Worm (Caenorhabditis elegans) whole organism, early embryonic: Measurements from ENCODE around the gene W01D2.3.
A peak's percentile ranks its signal among the peaks of the same experiment; 100 is the strongest.

Experiments used
- B0310.2 ChIP-seq: sonication (generic microtip); optimal IDR thresholded peaks from 2 replicates; lab custom pipeline; 2016; ENCODE audit warnings: mild to moderate bottlenecking, missing genetic modification characterization, missing compliant biosample characterization
- F13C5.2 ChIP-seq: sonication (generic microtip); optimal IDR thresholded peaks from 2 replicates; lab custom pipeline; 2017; ENCODE audit warnings: mild to moderate bottlenecking, missing genetic modification characterization, inconsistent platforms, missing compliant biosample characterization
- aly-1 ChIP-seq: sonication (generic microtip); optimal IDR thresholded peaks from 2 replicates; lab custom pipeline; 2016; ENCODE audit warnings: missing genetic modification characterization, missing compliant biosample characterization
- ama-1 ChIP-seq: fragments of 150-350 bp; optimal IDR thresholded peaks from 2 replicates; lab custom pipeline; 2014
- ceh-13 ChIP-seq: fragments of 200-800 bp; sonication (Bioruptor generic); optimal IDR thresholded peaks from 2 replicates; lab custom pipeline; 2018; ENCODE audit warnings: mild to moderate bottlenecking, missing genetic modification characterization, missing compliant biosample characterization
- ceh-36 ChIP-seq: sonication (generic microtip); optimal IDR thresholded peaks from 2 replicates; lab custom pipeline; 2016; ENCODE audit warnings: missing genetic modification characterization, inconsistent platforms, missing compliant biosample characterization
- ets-7 ChIP-seq: sonication (generic microtip); optimal IDR thresholded peaks from 2 replicates; lab custom pipeline; 2016; ENCODE audit warnings: missing genotype, missing genetic modification characterization, missing compliant biosample characterization
- flt-1 ChIP-seq: fragments of 200-800 bp; sonication (Bioruptor generic); IDR thresholded peaks from 2 replicates; pipeline ENCODE4 v1.3.6; 2022; ENCODE audit warnings: missing genetic modification characterization, missing compliant biosample characterization
- hmbx-1 ChIP-seq: sonication (generic microtip); optimal IDR thresholded peaks from 2 replicates; lab custom pipeline; 2016; ENCODE audit warnings: mild to moderate bottlenecking, missing genetic modification characterization, missing compliant biosample characterization
- hmg-4 ChIP-seq: fragments of 200-800 bp; sonication (Bioruptor generic); optimal IDR thresholded peaks from 2 replicates; lab custom pipeline; 2018; ENCODE audit warnings: mild to moderate bottlenecking, missing genetic modification characterization, missing compliant biosample characterization
- hnd-1 ChIP-seq: sonication (generic microtip); optimal IDR thresholded peaks from 2 replicates; lab custom pipeline; 2016; ENCODE audit warnings: missing genetic modification characterization, missing compliant biosample characterization
- pes-1 ChIP-seq: fragments of 200-800 bp; sonication (Bioruptor generic); IDR thresholded peaks from 2 replicates; pipeline ENCODE4 v1.3.6; 2022; ENCODE audit warnings: missing genetic modification reagents, missing genetic modification characterization, missing compliant biosample characterization
- scrt-1 ChIP-seq: fragments of 200-800 bp; sonication (Bioruptor generic); IDR thresholded peaks from 2 replicates; pipeline ENCODE4 v1.3.6; 2022; ENCODE audit warnings: missing genetic modification characterization, missing compliant biosample characterization
- sea-1 ChIP-seq: fragments of 200-800 bp; sonication (Bioruptor generic); conservative IDR thresholded peaks from 2 replicates; pipeline ENCODE4 v1.3.6; 2022; ENCODE audit warnings: missing genetic modification characterization, missing compliant biosample characterization
- tbx-11 ChIP-seq: fragments of 200-800 bp; sonication (Bioruptor generic); IDR thresholded peaks from 2 replicates; pipeline ENCODE4 v1.3.6; 2022; ENCODE audit warnings: missing genetic modification characterization, missing compliant biosample characterization
- tbx-37 ChIP-seq: fragments of 200-800 bp; sonication (Bioruptor generic); conservative IDR thresholded peaks from 2 replicates; pipeline ENCODE4 v1.3.6; 2022; ENCODE audit warnings: missing genetic modification reagents, missing genetic modification characterization, missing compliant biosample characterization
- tra-4 ChIP-seq: sonication (generic microtip); optimal IDR thresholded peaks from 2 replicates; lab custom pipeline; 2017; ENCODE audit warnings: missing genetic modification characterization, missing compliant biosample characterization

Gene W01D2.3

DNA sequence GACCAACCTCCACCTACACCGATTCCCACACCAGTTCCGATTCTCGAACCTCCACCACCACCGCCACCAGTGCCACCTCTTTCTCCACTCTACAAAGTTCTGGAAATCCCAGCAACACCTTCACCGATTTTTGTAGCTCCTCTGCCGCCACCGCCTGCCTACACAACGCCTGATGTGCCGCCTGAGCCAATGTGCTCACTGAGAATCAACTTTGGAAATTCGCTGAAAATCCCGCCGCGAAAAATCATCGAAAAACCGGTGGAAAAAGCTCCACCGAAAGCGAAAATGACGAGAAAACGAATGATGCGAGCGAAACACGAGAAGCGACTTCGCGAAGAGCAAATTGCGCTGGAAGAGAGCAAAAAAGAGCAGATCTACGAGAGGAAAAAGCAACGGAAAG lies 24.3 kb downstream of the W01D2.3 start:
- TF ChIP-seq ceh-13 (GFP tag; lab: Kevin White, UChicago): no peak
- no peak for TF ChIP-seq hnd-1 (tag; lab: Kevin White, UChicago)
- no peak for TF ChIP-seq ceh-36 (tag; lab: Kevin White, UChicago)
- TF ChIP-seq pes-1: no peak
- no peak for TF ChIP-seq ets-7 (tag; lab: Kevin White, UChicago)
- no peak for TF ChIP-seq scrt-1 (GFP tag; lab: Robert Waterston, UW)
- no peak for TF ChIP-seq tra-4 (tag; lab: Kevin White, UChicago)
- TF ChIP-seq hmbx-1 (tag; lab: Kevin White, UChicago): no peak
- TF ChIP-seq B0310.2 (tag; lab: Kevin White, UChicago): no peak
- no peak for TF ChIP-seq ama-1

DNA sequence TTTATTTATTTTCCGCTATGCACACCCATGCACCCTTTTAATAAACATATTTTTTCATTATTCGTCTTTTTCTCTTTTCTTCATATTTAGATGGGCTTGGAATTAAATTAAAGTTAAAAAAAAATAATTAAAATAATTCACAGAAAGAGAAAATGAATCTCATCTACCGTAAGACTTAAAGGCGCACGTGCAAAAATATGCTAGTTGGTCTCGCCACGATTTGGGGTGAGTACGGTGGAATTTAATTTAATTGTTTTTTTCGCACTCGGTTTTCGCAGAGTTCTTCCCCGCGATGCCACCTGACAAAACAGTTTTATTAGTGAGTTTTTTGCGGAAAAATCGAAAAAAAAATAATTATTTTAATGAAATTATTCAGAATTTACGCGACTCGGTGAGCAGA lies 26.0 kb downstream of the W01D2.3 start, which contains the start of gene Y54E2A.8:
Y54E2A.8 (plus strand) TSS at position 254 of the 400 bp plus-strand sequence.
- TF ChIP-seq tbx-11 (GFP tag; lab: Robert Waterston, UW): no peak
- TF ChIP-seq aly-1 (tag; lab: Kevin White, UChicago): no peak
- TF ChIP-seq F13C5.2: no peak
- TF ChIP-seq pes-1: no peak
- no peak for TF ChIP-seq ets-7 (tag; lab: Kevin White, UChicago)

DNA sequence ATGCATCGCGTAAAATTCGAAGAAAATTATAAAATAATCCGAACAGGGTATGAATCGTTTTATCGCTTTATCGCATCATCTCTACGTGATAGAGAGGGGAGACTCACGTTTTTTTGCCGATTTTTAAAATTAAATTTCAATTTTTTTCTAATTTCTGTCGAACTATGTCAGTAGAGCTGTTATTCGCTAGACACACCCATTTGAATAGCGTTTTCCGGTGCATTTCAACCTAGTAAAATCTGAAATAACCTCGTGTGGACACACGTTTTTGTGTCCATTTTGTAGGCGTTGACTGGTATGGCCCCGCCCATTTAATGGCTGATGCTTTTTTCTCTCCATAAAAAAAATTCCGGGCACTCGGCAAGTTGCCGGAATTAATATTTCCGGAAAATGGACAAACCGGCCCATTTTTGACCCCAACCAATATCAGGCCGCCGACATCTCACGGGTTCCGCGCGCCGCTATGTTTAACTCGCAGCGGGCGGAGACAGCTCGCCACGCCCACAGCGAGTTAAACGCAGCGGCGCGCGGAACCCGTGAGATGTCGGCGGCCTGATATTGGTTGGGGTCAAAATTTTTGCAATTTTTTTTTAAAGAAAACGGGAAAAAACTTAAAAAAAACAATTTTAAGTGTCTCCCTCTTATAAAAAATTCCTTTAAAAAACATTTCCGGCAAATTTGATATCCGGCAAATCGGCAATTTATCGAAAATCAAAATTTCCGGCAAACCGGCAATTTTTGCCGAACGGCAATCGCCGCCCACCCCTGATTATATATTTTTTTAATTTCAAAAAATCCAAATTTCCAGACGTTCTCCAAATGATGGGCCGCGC lies 30.9 kb downstream of the W01D2.3 start, which contains the start of gene Y54E2A.7:
Y54E2A.7 (minus strand) TSS at position 51 of the 833 bp plus-strand sequence.
- TF ChIP-seq ceh-13 (GFP tag; lab: Kevin White, UChicago) (no peak), ama-1 (no peak), hmg-4 (GFP tag; lab: Kevin White, UChicago) (no peak), flt-1 (GFP tag; lab: Robert Waterston, UW) (no peak), scrt-1 (GFP tag; lab: Robert Waterston, UW) (no peak), tbx-37 (no peak), ets-7 (tag; lab: Kevin White, UChicago) (no peak), hnd-1 (tag; lab: Kevin White, UChicago) (no peak), aly-1 (tag; lab: Kevin White, UChicago) (no peak), tbx-11 (GFP tag; lab: Robert Waterston, UW) (no peak), hmbx-1 (tag; lab: Kevin White, UChicago) (no peak), ceh-36 (tag; lab: Kevin White, UChicago) (no peak), B0310.2 (tag; lab: Kevin White, UChicago) (no peak), sea-1 (GFP tag; lab: Robert Waterston, UW) (no peak)

DNA sequence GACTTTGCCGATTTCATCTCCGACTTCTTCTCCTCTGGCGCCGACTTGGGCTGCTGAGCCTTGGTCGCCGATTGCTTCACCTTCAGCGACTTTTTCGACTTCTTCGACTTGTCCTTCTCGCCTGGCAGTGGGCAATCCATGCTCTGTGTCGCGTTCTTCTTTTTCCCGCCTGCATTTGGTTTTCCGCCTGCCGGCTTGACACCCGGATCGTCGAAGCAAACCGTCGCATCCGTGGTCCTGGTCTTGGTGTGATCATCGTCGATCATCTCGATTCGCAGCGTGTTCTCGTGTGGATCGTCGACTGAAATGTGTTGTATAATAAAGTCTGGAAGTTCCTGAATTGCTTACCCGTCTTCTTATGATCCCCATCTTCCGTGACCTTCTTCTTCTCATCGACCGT lies 32.0 kb downstream of the W01D2.3 start:
- no peak for TF ChIP-seq tbx-11 (GFP tag; lab: Robert Waterston, UW)

DNA sequence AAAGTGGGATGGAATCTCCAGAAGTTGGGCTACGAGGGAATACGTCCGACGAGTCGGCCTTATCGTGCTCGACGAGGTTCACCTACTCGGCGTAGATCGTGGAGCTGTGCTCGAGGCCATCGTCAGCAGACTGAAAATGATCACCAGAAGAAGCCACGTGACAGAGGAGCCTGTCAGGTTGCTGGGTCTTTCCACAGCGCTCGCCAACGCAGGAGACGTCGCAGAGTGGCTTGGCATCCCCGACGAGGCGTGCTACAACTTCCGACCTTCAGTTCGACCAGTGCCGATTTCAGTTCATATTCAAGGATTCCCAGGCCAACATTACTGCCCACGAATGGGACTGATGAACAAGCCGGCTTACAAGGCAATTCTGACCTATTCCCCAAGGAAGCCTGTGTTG lies 33.0 kb downstream of the W01D2.3 start:
- TF ChIP-seq hmg-4 (GFP tag; lab: Kevin White, UChicago) (no peak), flt-1 (GFP tag; lab: Robert Waterston, UW) (no peak), tbx-11 (GFP tag; lab: Robert Waterston, UW) (no peak)

DNA sequence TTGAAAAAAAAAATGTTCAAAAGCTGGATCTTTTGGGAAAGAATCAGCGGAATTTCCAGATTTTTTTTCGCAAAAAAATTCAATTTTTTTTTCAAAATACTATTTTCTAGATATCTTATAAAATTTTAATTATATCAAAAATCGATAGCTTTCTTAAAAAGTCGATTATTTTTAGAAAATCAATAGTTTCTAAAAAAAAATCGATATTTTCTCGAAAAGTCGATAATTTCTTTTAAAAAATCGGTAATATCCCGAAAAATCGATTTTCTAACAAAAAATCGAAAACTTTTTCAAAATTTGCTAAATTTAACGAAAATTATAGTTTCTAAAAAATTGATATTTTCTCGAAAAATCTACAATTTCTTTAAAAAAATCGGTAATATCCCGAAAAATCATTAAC lies 35.3 kb downstream of the W01D2.3 start:
- TF ChIP-seq tra-4 (tag; lab: Kevin White, UChicago): no peak
- no peak for TF ChIP-seq hmbx-1 (tag; lab: Kevin White, UChicago)
- TF ChIP-seq B0310.2 (tag; lab: Kevin White, UChicago): no peak
- no peak for TF ChIP-seq aly-1 (tag; lab: Kevin White, UChicago)
- TF ChIP-seq sea-1 (GFP tag; lab: Robert Waterston, UW): no peak
- TF ChIP-seq tbx-37: no peak
- TF ChIP-seq ceh-36 (tag; lab: Kevin White, UChicago): no peak
- TF ChIP-seq F13C5.2: no peak
- TF ChIP-seq pes-1: no peak
- no peak for TF ChIP-seq hnd-1 (tag; lab: Kevin White, UChicago)
- no peak for TF ChIP-seq tbx-11 (GFP tag; lab: Robert Waterston, UW)
- TF ChIP-seq flt-1 (GFP tag; lab: Robert Waterston, UW): no peak
- TF ChIP-seq ama-1: no peak
- no peak for TF ChIP-seq ets-7 (tag; lab: Kevin White, UChicago)
- no peak for TF ChIP-seq ceh-13 (GFP tag; lab: Kevin White, UChicago)
- no peak for TF ChIP-seq scrt-1 (GFP tag; lab: Robert Waterston, UW)

DNA sequence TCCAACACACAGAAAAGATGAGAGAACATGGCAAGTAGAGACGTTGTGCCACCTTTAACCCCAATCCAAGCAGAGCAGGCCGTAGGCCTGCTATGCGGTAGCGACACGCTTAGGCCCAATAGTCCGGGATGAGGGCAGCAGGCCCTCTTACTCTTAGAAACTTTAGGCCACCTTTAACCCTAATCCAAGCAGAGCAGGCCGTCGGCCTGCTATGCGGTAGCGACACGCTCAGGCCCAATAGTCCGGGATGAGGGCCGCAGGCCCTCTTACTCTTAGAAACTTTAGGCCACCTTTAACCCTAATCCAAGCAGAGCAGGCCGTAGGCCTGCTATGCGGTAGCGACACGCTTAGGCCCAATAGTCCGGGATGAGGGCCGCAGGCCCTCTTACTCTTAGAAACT lies 38.4 kb downstream of the W01D2.3 start:
- TF ChIP-seq pes-1: 0 out of 2 replicates have a peak, but pooled peaks have one; percentile 48

DNA sequence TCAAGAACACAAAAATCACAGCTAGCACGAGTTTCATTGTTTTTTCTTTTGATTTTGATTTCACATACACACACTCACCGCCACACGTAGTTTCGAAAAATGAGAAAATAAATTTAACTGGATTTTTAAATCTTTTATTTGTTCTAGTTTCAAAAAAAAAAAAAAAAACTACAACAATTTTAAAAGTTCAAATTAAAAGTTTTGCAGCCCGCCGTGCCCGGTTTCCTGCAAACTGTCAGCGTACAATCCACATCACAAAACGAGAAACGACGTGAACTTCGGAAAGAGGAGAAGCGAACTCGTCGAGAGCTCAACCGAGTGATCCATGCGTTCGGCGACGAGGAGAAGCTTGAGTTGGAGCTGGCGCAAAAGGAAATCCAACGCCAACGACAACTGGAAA lies 46.4 kb downstream of the W01D2.3 start, which contains the start of gene Y54E2A.5:
Y54E2A.5 (minus strand) TSS at position 101 of the 400 bp plus-strand sequence.
- TF ChIP-seq aly-1 (tag; lab: Kevin White, UChicago) (no peak), F13C5.2 (no peak), hnd-1 (tag; lab: Kevin White, UChicago) (no peak), sea-1 (GFP tag; lab: Robert Waterston, UW) (no peak), B0310.2 (tag; lab: Kevin White, UChicago) (no peak), ceh-13 (GFP tag; lab: Kevin White, UChicago) (no peak), ama-1 (no peak), hmg-4 (GFP tag; lab: Kevin White, UChicago) (no peak), hmbx-1 (tag; lab: Kevin White, UChicago) (no peak), flt-1 (GFP tag; lab: Robert Waterston, UW) (no peak)
